Worm (Caenorhabditis elegans): ENCODE data around the gene F54D5.23.

ce11 chrII:11588304-11588703 lies 19.2 kb upstream of the F54D5.23 start:
- TF ChIP-seq dve-1 (tag; optimal IDR thresholded peaks at IDR 0.05) (no peak), fkh-10 (GFP tag; optimal IDR thresholded peaks at IDR 0.05) (no peak), tbx-2 (tag; optimal IDR thresholded peaks at IDR 0.05) (no peak), odd-2 (tag; optimal IDR thresholded peaks at IDR 0.05) (no peak), elt-2 (tag; optimal IDR thresholded peaks at IDR 0.05) (no peak), ets-4 (tag; optimal IDR thresholded peaks at IDR 0.05) (no peak), madf-2 (tag; optimal IDR thresholded peaks at IDR 0.05) (no peak), nfya-1 (tag; optimal IDR thresholded peaks at IDR 0.05) (no peak)

Measured in whole organism, late embryonic.